Worm (Caenorhabditis elegans): Measurements from ENCODE around the gene T27E4.7.

The T27E4.7 gene

DNA sequence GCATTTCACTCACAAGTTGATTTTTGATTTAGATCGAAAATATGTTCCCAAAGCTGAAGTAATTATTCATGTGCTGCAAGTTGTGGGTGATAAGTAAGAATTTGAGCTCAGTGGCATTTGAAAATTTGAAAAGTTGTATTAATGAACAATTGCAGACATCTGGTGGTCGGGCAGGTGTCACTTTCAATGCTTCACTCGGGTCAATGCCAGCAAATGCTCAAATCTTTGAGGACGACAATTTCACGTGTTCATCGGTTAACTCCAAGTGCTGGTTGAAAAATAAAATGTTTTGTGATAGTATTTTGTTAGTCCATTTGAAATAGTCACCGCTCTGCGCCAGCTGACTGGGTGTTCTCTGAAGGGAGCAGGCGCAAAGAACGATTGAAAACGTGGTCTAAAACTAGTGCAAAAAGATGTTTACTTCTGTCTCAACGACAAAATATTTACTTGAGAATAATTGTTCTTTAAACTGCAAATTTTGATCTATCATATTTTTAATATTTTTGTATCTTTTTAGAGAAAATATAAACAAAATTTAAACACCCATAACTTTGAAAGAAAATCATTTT, 18.0 kb upstream of the T27E4.7 start:
- TF ChIP-seq hlh-1 (tag; optimal IDR thresholded peaks at IDR 0.05) = peak; percentile 69
- no peak for TF ChIP-seq lin-32 (GFP tag; optimal IDR thresholded peaks at IDR 0.05)
- no peak for TF ChIP-seq nhr-237 (tag; optimal IDR thresholded peaks at IDR 0.05)

ce11 chrV:9092209-9092608, 16.1 kb upstream of the T27E4.7 start, which contains the start of gene T27E4.1:
T27E4.1 (plus strand) TSS chrV:9092345.
- TF ChIP-seq nhr-12 (tag; optimal IDR thresholded peaks at IDR 0.05) (no peak), ces-1 (GFP tag; optimal IDR thresholded peaks at IDR 0.05) (no peak), sem-2 (GFP tag; optimal IDR thresholded peaks at IDR 0.05) (no peak), mls-2 (tag; optimal IDR thresholded peaks at IDR 0.05) (no peak), tbx-8 (GFP tag; optimal IDR thresholded peaks at IDR 0.05) (no peak), unc-39 (tag; optimal IDR thresholded peaks at IDR 0.05) (no peak), unc-62 (GFP tag; optimal IDR thresholded peaks at IDR 0.05) (no peak), ztf-11 (tag; optimal IDR thresholded peaks at IDR 0.05) (no peak), mep-1 (tag; optimal IDR thresholded peaks at IDR 0.05) (no peak), nhr-237 (tag; optimal IDR thresholded peaks at IDR 0.05) (no peak), unc-120 (tag; optimal IDR thresholded peaks at IDR 0.05; ENCODE audit: poor library complexity, severe bottlenecking) (no peak), cnd-1 (tag; optimal IDR thresholded peaks at IDR 0.05) (no peak), zip-8 (tag; optimal IDR thresholded peaks at IDR 0.05) (no peak), bed-3 (GFP tag; optimal IDR thresholded peaks at IDR 0.05) (no peak), ceh-83 (GFP tag; optimal IDR thresholded peaks at IDR 0.05) (no peak)

ce11 chrV:9088758-9089157, 12.6 kb upstream of the T27E4.7 start:
- TF ChIP-seq ceh-39 (tag; optimal IDR thresholded peaks at IDR 0.05) = no peak
- peak; percentile 63 for TF ChIP-seq mls-2 (tag; optimal IDR thresholded peaks at IDR 0.05)

ce11 chrV:9085845-9086244, 9.7 kb upstream of the T27E4.7 start:
- no peak for TF ChIP-seq bed-3 (GFP tag; optimal IDR thresholded peaks at IDR 0.05)
- TF ChIP-seq zip-8 (tag; optimal IDR thresholded peaks at IDR 0.05) = no peak
- no peak for TF ChIP-seq ces-1 (GFP tag; optimal IDR thresholded peaks at IDR 0.05)
- no peak for TF ChIP-seq nhr-76 (tag; optimal IDR thresholded peaks at IDR 0.05)
- TF ChIP-seq blmp-1 (tag; optimal IDR thresholded peaks at IDR 0.05) = no peak
- TF ChIP-seq mep-1 (tag; optimal IDR thresholded peaks at IDR 0.05) = no peak
- no peak for TF ChIP-seq elt-3 (tag; optimal IDR thresholded peaks at IDR 0.05)

DNA sequence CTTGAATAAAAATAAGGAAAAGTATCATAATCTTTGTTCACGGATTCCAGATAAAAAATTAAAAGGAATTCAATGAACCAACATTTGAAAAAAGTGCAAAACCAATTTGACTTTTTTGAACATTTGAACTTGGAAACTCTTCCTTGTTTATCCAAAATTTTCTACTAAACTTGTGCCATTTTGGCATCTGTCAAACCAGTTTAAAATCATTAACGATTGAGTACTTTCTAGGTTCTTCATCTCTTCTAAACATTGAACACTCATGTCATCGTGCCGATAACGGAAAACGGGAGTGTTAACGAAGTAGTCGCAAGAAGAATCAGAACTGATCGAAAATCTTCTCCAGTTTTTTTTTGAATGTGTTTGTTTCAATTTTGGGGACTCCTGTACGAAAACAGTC, 8.1 kb upstream of the T27E4.7 start:
- TF ChIP-seq tbx-8 (GFP tag; optimal IDR thresholded peaks at IDR 0.05) (no peak), unc-39 (tag; optimal IDR thresholded peaks at IDR 0.05) (no peak), ham-2 (GFP tag; optimal IDR thresholded peaks at IDR 0.05) (no peak), nhr-2 (tag; optimal IDR thresholded peaks at IDR 0.05) (no peak), mab-5 (tag; optimal IDR thresholded peaks at IDR 0.05) (no peak), ceh-39 (tag; optimal IDR thresholded peaks at IDR 0.05) (no peak), M03D4.4 (tag; optimal IDR thresholded peaks at IDR 0.05) (no peak), bed-3 (GFP tag; optimal IDR thresholded peaks at IDR 0.05) (no peak), nhr-76 (tag; optimal IDR thresholded peaks at IDR 0.05) (no peak), pha-4 (tag; optimal IDR thresholded peaks at IDR 0.05) (no peak), hlh-1 (tag; optimal IDR thresholded peaks at IDR 0.05) (no peak), elt-1 (tag; optimal IDR thresholded peaks at IDR 0.05; ENCODE audit: borderline replicate concordance, insufficient read depth) (no peak), sem-2 (GFP tag; optimal IDR thresholded peaks at IDR 0.05) (no peak), ces-1 (GFP tag; optimal IDR thresholded peaks at IDR 0.05) (no peak), ceh-83 (GFP tag; optimal IDR thresholded peaks at IDR 0.05) (no peak), flh-1 (GFP tag; optimal IDR thresholded peaks at IDR 0.05) (no peak), mls-2 (tag; optimal IDR thresholded peaks at IDR 0.05) (no peak), lin-32 (GFP tag; optimal IDR thresholded peaks at IDR 0.05) (no peak)

ce11 chrV:9082350-9082749, 6.2 kb upstream of the T27E4.7 start:
- TF ChIP-seq blmp-1 (tag; optimal IDR thresholded peaks at IDR 0.05) = no peak
- no peak for TF ChIP-seq cnd-1 (tag; optimal IDR thresholded peaks at IDR 0.05)
- TF ChIP-seq sem-2 (GFP tag; optimal IDR thresholded peaks at IDR 0.05) = no peak
- TF ChIP-seq snpc-4 (tag; optimal IDR thresholded peaks at IDR 0.05) = no peak
- TF ChIP-seq unc-120 (tag; optimal IDR thresholded peaks at IDR 0.05; ENCODE audit: poor library complexity, severe bottlenecking) = no peak
- no peak for TF ChIP-seq ham-2 (GFP tag; optimal IDR thresholded peaks at IDR 0.05)
- no peak for TF ChIP-seq lsy-2 (tag; optimal IDR thresholded peaks at IDR 0.05)

Data from whole organism, mixed stage, embryonic.